Worm (Caenorhabditis elegans): ENCODE data around the gene C33G3.4.

The C33G3.4 gene

DNA sequence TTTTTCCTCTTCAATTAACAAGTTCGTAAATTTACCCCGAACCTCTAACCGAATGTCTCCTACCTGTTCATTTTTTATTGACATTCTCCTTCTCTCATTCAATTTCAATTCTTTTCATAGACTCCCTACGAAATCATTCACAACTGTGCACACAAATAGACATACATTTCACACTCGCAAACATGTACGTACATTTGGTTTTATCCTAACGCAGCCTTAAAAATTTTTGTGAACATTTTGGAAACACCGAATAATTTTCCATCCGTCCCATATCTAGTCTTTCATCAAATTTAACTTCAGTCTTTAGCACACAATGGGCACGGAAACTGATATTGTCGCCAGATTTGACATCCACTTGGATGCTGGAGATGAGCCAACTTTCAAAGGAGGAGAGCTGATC lies 37.5 kb upstream of the C33G3.4 start, which contains the start of gene arrd-25:
Gene arrd-25 (plus strand): TSS at position 301 of the 400 bp plus-strand sequence.
- TF ChIP-seq egl-27 (tag; optimal IDR thresholded peaks at IDR 0.05) (no peak), ama-1 (optimal IDR thresholded peaks at IDR 0.05) (no peak)

DNA sequence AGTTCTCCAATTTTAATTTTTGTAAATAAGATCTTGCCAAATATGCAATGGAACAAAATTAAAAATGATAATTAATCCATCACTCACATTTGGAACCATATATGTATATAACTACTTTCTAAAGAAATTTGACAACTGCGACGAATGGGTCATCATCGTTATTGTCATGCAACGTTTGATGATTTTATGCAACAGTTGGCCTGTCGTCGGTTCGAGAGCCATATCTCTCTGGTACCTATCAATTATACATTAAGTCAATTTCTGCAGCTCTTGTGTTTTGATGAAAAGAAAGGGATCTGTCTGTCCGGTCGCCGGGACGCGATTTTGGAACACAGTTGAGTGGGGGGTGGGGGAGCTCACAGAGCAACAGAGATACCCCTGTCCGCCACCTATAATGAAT lies 31.7 kb upstream of the C33G3.4 start:
- no peak for TF ChIP-seq ztf-1 (GFP tag; conservative IDR thresholded peaks at IDR 0.05)
- no peak for TF ChIP-seq nhr-77 (tag; optimal IDR thresholded peaks at IDR 0.05)
- TF ChIP-seq unc-62 (GFP tag; optimal IDR thresholded peaks at IDR 0.05), result no peak
- TF ChIP-seq nhr-10 (tag; optimal IDR thresholded peaks at IDR 0.05), result no peak
- no peak for TF ChIP-seq ama-1 (optimal IDR thresholded peaks at IDR 0.05)
- no peak for TF ChIP-seq lin-13 (GFP tag; optimal IDR thresholded peaks at IDR 0.05)
- no peak for TF ChIP-seq skn-1 (tag; optimal IDR thresholded peaks at IDR 0.05)
- no peak for TF ChIP-seq gmeb-1 (tag; optimal IDR thresholded peaks at IDR 0.05)
- no peak for TF ChIP-seq ZK546.5 (tag; optimal IDR thresholded peaks at IDR 0.05)

ce11 chrX:14044362-14044761 lies 26.6 kb upstream of the C33G3.4 start:
- TF ChIP-seq F13H6.1 (tag; optimal IDR thresholded peaks at IDR 0.05) (peak; percentile 49), ama-1 (optimal IDR thresholded peaks at IDR 0.05) (no peak), mdl-1 (tag; optimal IDR thresholded peaks at IDR 0.05) (no peak), sma-9 (GFP tag; optimal IDR thresholded peaks at IDR 0.05) (peak; percentile 1), sma-9 (tag; optimal IDR thresholded peaks at IDR 0.05) (no peak), unc-55 (GFP tag; optimal IDR thresholded peaks at IDR 0.05) (no peak), R02D3.7 (tag; optimal IDR thresholded peaks at IDR 0.05) (no peak), nhr-6 (tag; optimal IDR thresholded peaks at IDR 0.05) (no peak), mab-5 (tag; optimal IDR thresholded peaks at IDR 0.05) (no peak)

ce11 chrX:14047609-14048008 lies 23.4 kb upstream of the C33G3.4 start:
- TF ChIP-seq unc-39 (tag; optimal IDR thresholded peaks at IDR 0.05) (no peak), C34F6.9 (tag; optimal IDR thresholded peaks at IDR 0.05) (no peak), nhr-25 (tag; optimal IDR thresholded peaks at IDR 0.05) (no peak), sma-9 (GFP tag; optimal IDR thresholded peaks at IDR 0.05) (no peak), sma-9 (tag; optimal IDR thresholded peaks at IDR 0.05) (no peak), ceh-16 (tag; optimal IDR thresholded peaks at IDR 0.05) (no peak), R02D3.7 (tag; optimal IDR thresholded peaks at IDR 0.05) (no peak), lin-11 (tag; optimal IDR thresholded peaks at IDR 0.05) (no peak), lsy-2 (tag; optimal IDR thresholded peaks at IDR 0.05) (no peak), egl-27 (tag; optimal IDR thresholded peaks at IDR 0.05) (no peak), mbf-1 (tag; optimal IDR thresholded peaks at IDR 0.05) (no peak), elt-1 (tag; optimal IDR thresholded peaks at IDR 0.05) (no peak), lin-39 (tag; optimal IDR thresholded peaks at IDR 0.05) (no peak), alr-1 (tag; optimal IDR thresholded peaks at IDR 0.05) (no peak)

DNA sequence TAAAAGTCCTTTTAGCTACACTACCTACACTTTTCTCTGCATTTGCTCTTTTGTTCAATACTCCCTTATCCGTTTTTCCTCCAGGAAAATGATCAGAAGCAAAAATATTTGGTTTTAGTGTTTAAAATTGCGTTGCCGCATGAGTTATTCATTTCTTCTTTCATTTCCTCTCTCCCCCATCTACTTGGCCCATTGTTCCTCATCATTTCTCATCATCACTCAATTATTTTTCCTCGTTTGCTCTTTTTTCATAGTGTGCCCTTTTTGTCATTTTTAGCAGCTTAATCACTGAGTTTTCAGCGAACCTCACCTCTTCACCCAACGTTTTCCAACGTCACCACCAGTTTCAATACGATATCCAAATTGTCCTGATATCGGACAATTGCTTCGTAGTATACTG lies 21.7 kb upstream of the C33G3.4 start, which contains the start of gene dyc-1:
Gene dyc-1 (plus strand): TSS at position 301 of the 400 bp plus-strand sequence.
- TF ChIP-seq nhr-237 (tag; optimal IDR thresholded peaks at IDR 0.05), result no peak
- no peak for TF ChIP-seq F13H6.1 (tag; optimal IDR thresholded peaks at IDR 0.05)
- TF ChIP-seq fos-1 (tag; optimal IDR thresholded peaks at IDR 0.05), result no peak
- TF ChIP-seq sma-3 (GFP tag; optimal IDR thresholded peaks at IDR 0.05), result no peak
- no peak for TF ChIP-seq sem-4 (tag; optimal IDR thresholded peaks at IDR 0.05)
- no peak for TF ChIP-seq unc-39 (tag; optimal IDR thresholded peaks at IDR 0.05)
- no peak for TF ChIP-seq dmd-4 (tag; optimal IDR thresholded peaks at IDR 0.05)
- no peak for TF ChIP-seq mbf-1 (tag; optimal IDR thresholded peaks at IDR 0.05)
- TF ChIP-seq sma-9 (GFP tag; optimal IDR thresholded peaks at IDR 0.05), result no peak
- no peak for TF ChIP-seq sma-9 (tag; optimal IDR thresholded peaks at IDR 0.05)
- no peak for TF ChIP-seq nhr-77 (tag; optimal IDR thresholded peaks at IDR 0.05)
- no peak for TF ChIP-seq nhr-129 (tag; optimal IDR thresholded peaks at IDR 0.05)
- TF ChIP-seq peb-1 (tag; optimal IDR thresholded peaks at IDR 0.05), result no peak
- TF ChIP-seq lsy-2 (tag; optimal IDR thresholded peaks at IDR 0.05), result no peak
- TF ChIP-seq ztf-1 (GFP tag; conservative IDR thresholded peaks at IDR 0.05), result no peak
- TF ChIP-seq Y55F3AM.14 (GFP tag; optimal IDR thresholded peaks at IDR 0.05), result no peak
- no peak for TF ChIP-seq lin-11 (tag; optimal IDR thresholded peaks at IDR 0.05)
- TF ChIP-seq snpc-4 (tag; optimal IDR thresholded peaks at IDR 0.05), result no peak
